Worm (Caenorhabditis elegans) whole organism, young adult: Measurements from ENCODE around the gene C24H11.5.

Experiments used
- B0336.3 ChIP-seq: fragments of 200-800 bp; sonication (Bioruptor generic); IDR thresholded peaks from 2 replicates; pipeline ENCODE4 v1.3.6; 2022; ENCODE audit warnings: missing genetic modification characterization, missing compliant biosample characterization
- F10E7.11 ChIP-seq: sonication (generic microtip); optimal IDR thresholded peaks from 2 replicates; lab custom pipeline; 2017; ENCODE audit warnings: mild to moderate bottlenecking, missing genetic modification characterization, moderate library complexity, missing compliant biosample characterization
- F37B4.10 ChIP-seq: fragments of 200-800 bp; sonication (Bioruptor generic); IDR thresholded peaks from 2 replicates; pipeline ENCODE4 v1.3.6; 2022; ENCODE audit warnings: missing genetic modification characterization, missing compliant biosample characterization
- F49E8.2 ChIP-seq: sonication (generic microtip); optimal IDR thresholded peaks from 3 replicates; lab custom pipeline; 2017; ENCODE audit warnings: missing genetic modification characterization, mild to moderate bottlenecking, missing compliant biosample characterization, antibody characterized with exemption, moderate library complexity; ENCODE audit not compliant: insufficient read depth
- F52B5.7 ChIP-seq: sonication (generic microtip); optimal IDR thresholded peaks from 2 replicates; lab custom pipeline; 2016; ENCODE audit warnings: mild to moderate bottlenecking, missing genetic modification characterization, missing compliant biosample characterization
- F57A8.1 ChIP-seq: fragments of 200-800 bp; sonication (Bioruptor generic); optimal IDR thresholded peaks from 2 replicates; lab custom pipeline; 2018; ENCODE audit warnings: mild to moderate bottlenecking, missing genetic modification characterization, moderate library complexity, missing compliant biosample characterization
- K12H6.12 ChIP-seq: fragments of 200-800 bp; sonication (Bioruptor generic); optimal IDR thresholded peaks from 2 replicates; lab custom pipeline; 2018; ENCODE audit warnings: mild to moderate bottlenecking, missing genetic modification characterization, missing compliant biosample characterization
- Y56A3A.18 ChIP-seq: fragments of 200-800 bp; sonication (Bioruptor generic); IDR thresholded peaks from 2 replicates; pipeline ENCODE4 v1.3.6; 2022; ENCODE audit warnings: missing genetic modification reagents, missing genetic modification characterization, missing compliant biosample characterization
- Y79H2A.3 ChIP-seq: fragments of 200-800 bp; sonication (Bioruptor generic); conservative IDR thresholded peaks from 2 replicates; pipeline ENCODE4 v1.3.6; 2022; ENCODE audit warnings: missing genetic modification reagents, missing genetic modification characterization, missing compliant biosample characterization
- ZK185.1 ChIP-seq: sonication (generic microtip); optimal IDR thresholded peaks from 2 replicates; lab custom pipeline; 2016; ENCODE audit warnings: mild to moderate bottlenecking, missing genetic modification characterization, missing compliant biosample characterization; ENCODE audit not compliant: poor library complexity, severe bottlenecking
- athp-1 ChIP-seq: sonication (generic microtip); optimal IDR thresholded peaks from 2 replicates; lab custom pipeline; 2017; ENCODE audit warnings: mild to moderate bottlenecking, missing genetic modification characterization, missing compliant biosample characterization
- bed-1 ChIP-seq: fragments of 200-800 bp; sonication (Bioruptor generic); IDR thresholded peaks from 2 replicates; pipeline ENCODE4 v1.3.6; 2022; ENCODE audit warnings: missing genetic modification reagents, missing genetic modification characterization, missing compliant biosample characterization
- ccch-3 ChIP-seq: fragments of 200-800 bp; sonication (Bioruptor generic); optimal IDR thresholded peaks from 2 replicates; lab custom pipeline; 2018; ENCODE audit warnings: mild to moderate bottlenecking, missing genetic modification characterization, missing compliant biosample characterization
- cebp-1 ChIP-seq, 2 experiments: fragments of 200-800 bp in 1 of 2; sonication (Bioruptor generic) in 1 of 2; sonication (generic microtip) in 1 of 2; IDR thresholded peaks in 1 of 2; optimal IDR thresholded peaks in 1 of 2; 2 replicates each; pipeline versions ENCODE4 v1.3.6 to Lab custom; 2017 to 2022; ENCODE audit warnings: missing compliant biosample characterization in 2 of 2, missing genetic modification characterization in 2 of 2, mild to moderate bottlenecking in 1 of 2, missing genetic modification reagents in 1 of 2, moderate library complexity in 1 of 2
- ceh-27 ChIP-seq: fragments of 200-800 bp; sonication (Bioruptor generic); optimal IDR thresholded peaks from 2 replicates; lab custom pipeline; 2018; ENCODE audit warnings: mild to moderate bottlenecking, missing genetic modification characterization, moderate library complexity, missing compliant biosample characterization
- die-1 ChIP-seq: sonication (generic microtip); optimal IDR thresholded peaks from 2 replicates; lab custom pipeline; 2016; ENCODE audit warnings: missing genotype, mild to moderate bottlenecking, missing genetic modification characterization, missing compliant biosample characterization
- dox-1 ChIP-seq: fragments of 200-800 bp; sonication (Bioruptor generic); IDR thresholded peaks from 2 replicates; pipeline ENCODE4 v1.3.6; 2022; ENCODE audit warnings: missing genetic modification reagents, missing genetic modification characterization, missing compliant biosample characterization
- him-1 ChIP-seq: sonication (generic microtip); optimal IDR thresholded peaks from 2 replicates; lab custom pipeline; 2016; ENCODE audit warnings: missing genotype, missing genetic modification reagents, missing genetic modification characterization, missing compliant biosample characterization
- hlh-12 ChIP-seq: sonication (generic microtip); optimal IDR thresholded peaks from 2 replicates; lab custom pipeline; 2016; ENCODE audit warnings: missing genetic modification characterization, missing compliant biosample characterization
- hmg-20 ChIP-seq: fragments of 200-800 bp; sonication (Bioruptor generic); IDR thresholded peaks from 2 replicates; pipeline ENCODE4 v1.3.6; 2022; ENCODE audit warnings: missing genetic modification reagents, missing genetic modification characterization, missing compliant biosample characterization
- hsf-1 ChIP-seq: fragments of 200-800 bp; sonication (Bioruptor generic); IDR thresholded peaks from 2 replicates; pipeline ENCODE4 v1.3.6; 2022; ENCODE audit warnings: missing genetic modification reagents, missing genetic modification characterization, missing compliant biosample characterization
- lin-35 ChIP-seq, 3 experiments: fragments of 150-350 bp in 2 of 3; sonication (generic microtip) in 1 of 3; optimal IDR thresholded peaks; 2 replicates each; lab custom pipeline; 2014 to 2018; ENCODE audit warnings: missing biosample characterization in 3 of 3, missing genetic modification characterization in 3 of 3, missing genetic modification reagents in 3 of 3
- lin-54 ChIP-seq: fragments of 200-800 bp; sonication (Bioruptor generic); optimal IDR thresholded peaks from 2 replicates; lab custom pipeline; 2018; ENCODE audit warnings: mild to moderate bottlenecking, missing genetic modification characterization, missing compliant biosample characterization
- madf-10 ChIP-seq: sonication (generic microtip); optimal IDR thresholded peaks from 2 replicates; lab custom pipeline; 2016; ENCODE audit warnings: mild to moderate bottlenecking, missing genetic modification characterization, missing compliant biosample characterization
- madf-6 ChIP-seq: fragments of 200-800 bp; sonication (Bioruptor generic); IDR thresholded peaks from 2 replicates; pipeline ENCODE4 v1.3.6; 2022; ENCODE audit warnings: missing genetic modification reagents, missing genetic modification characterization, missing compliant biosample characterization
- mcd-1 ChIP-seq: fragments of 200-800 bp; sonication (Bioruptor generic); IDR thresholded peaks from 2 replicates; pipeline ENCODE4 v1.3.6; 2022; ENCODE audit warnings: missing genetic modification reagents, missing genetic modification characterization, missing compliant biosample characterization
- mel-28 ChIP-seq: sonication (generic microtip); optimal IDR thresholded peaks from 2 replicates; lab custom pipeline; 2016; ENCODE audit warnings: borderline replicate concordance, mild to moderate bottlenecking, missing genetic modification characterization, missing compliant biosample characterization
- mes-4 ChIP-seq: sonication (generic microtip); optimal IDR thresholded peaks from 2 replicates; lab custom pipeline; 2016; ENCODE audit warnings: missing genotype, missing genetic modification characterization, missing compliant biosample characterization
- nfya-1 ChIP-seq: sonication (generic microtip); optimal IDR thresholded peaks from 2 replicates; lab custom pipeline; 2017; ENCODE audit warnings: antibody characterized with exemption, missing compliant biosample characterization, missing genetic modification characterization, borderline replicate concordance; ENCODE audit not compliant: insufficient read depth
- nhr-120 ChIP-seq: fragments of 200-800 bp; sonication (Bioruptor generic); IDR thresholded peaks from 2 replicates; pipeline ENCODE4 v1.3.6; 2022; ENCODE audit warnings: missing genetic modification characterization, missing compliant biosample characterization
- nhr-179 ChIP-seq: sonication (generic microtip); optimal IDR thresholded peaks from 2 replicates; lab custom pipeline; 2016; ENCODE audit warnings: mild to moderate bottlenecking, missing genetic modification characterization, missing compliant biosample characterization
- pbrm-1 ChIP-seq: fragments of 200-800 bp; sonication (Bioruptor generic); IDR thresholded peaks from 2 replicates; pipeline ENCODE4 v1.3.6; 2022; ENCODE audit warnings: missing genetic modification reagents, missing genetic modification characterization, missing compliant biosample characterization
- rcor-1 ChIP-seq: fragments of 200-800 bp; sonication (Bioruptor generic); IDR thresholded peaks from 2 replicates; pipeline ENCODE4 v1.3.6; 2022; ENCODE audit warnings: missing genetic modification reagents, missing genetic modification characterization, missing compliant biosample characterization
- unc-130 ChIP-seq: sonication (generic microtip); optimal IDR thresholded peaks from 2 replicates; lab custom pipeline; 2016; ENCODE audit warnings: missing genetic modification reagents, missing genetic modification characterization, missing compliant biosample characterization
- unc-62 ChIP-seq: fragments of 150-350 bp; optimal IDR thresholded peaks from 2 replicates; lab custom pipeline; 2014; ENCODE audit warnings: missing biosample characterization, missing genetic modification reagents, missing genetic modification characterization
- zfh-2 ChIP-seq: fragments of 200-800 bp; sonication (Bioruptor generic); conservative IDR thresholded peaks from 2 replicates; pipeline ENCODE4 v1.3.6; 2022; ENCODE audit warnings: missing genetic modification reagents, missing genetic modification characterization, missing compliant biosample characterization
- zim-3 ChIP-seq: sonication (generic microtip); optimal IDR thresholded peaks from 2 replicates; lab custom pipeline; 2017; ENCODE audit warnings: mild to moderate bottlenecking, missing genetic modification characterization, moderate library complexity, missing compliant biosample characterization
- ztf-22 ChIP-seq: fragments of 200-800 bp; sonication (Bioruptor generic); optimal IDR thresholded peaks from 2 replicates; lab custom pipeline; 2018; ENCODE audit warnings: mild to moderate bottlenecking, missing genetic modification characterization, moderate library complexity, missing compliant biosample characterization
- ztf-25 ChIP-seq: fragments of 200-800 bp; sonication (Bioruptor generic); IDR thresholded peaks from 2 replicates; pipeline ENCODE4 v1.3.6; 2022; ENCODE audit warnings: missing genetic modification reagents, missing genetic modification characterization, missing compliant biosample characterization
- ztf-28 ChIP-seq: fragments of 200-800 bp; sonication (Bioruptor generic); IDR thresholded peaks from 2 replicates; pipeline ENCODE4 v1.3.6; 2022; ENCODE audit warnings: missing genetic modification reagents, missing genetic modification characterization, missing compliant biosample characterization

C24H11.5 gene

DNA sequence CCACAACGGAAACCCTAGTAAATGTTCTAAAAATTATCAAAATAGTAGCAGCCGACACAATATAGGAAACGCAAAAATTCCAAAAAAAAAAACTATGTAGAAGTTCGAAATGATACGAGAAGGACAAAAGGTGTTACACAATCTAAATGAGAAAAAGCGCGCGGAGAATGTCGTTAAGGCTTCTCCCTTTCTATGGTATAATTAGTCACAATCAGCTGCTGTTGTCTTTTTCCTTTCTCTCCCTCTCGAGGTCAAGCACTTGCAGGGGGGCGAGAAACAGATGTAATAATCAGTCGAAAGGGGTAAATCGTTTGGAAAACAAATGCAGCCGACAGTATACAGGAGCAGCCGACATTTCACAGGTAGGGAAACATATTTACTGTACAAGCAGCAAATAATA is 48.5 kb upstream of the C24H11.5 start:
- TF ChIP-seq Y56A3A.18 (GFP tag; lab: Robert Waterston, UW) (no peak), Y79H2A.3 (GFP tag; lab: Robert Waterston, UW) (no peak), mes-4 (tag; lab: Kevin White, UChicago) (no peak), F57A8.1 (GFP tag; lab: Kevin White, UChicago) (no peak)

DNA sequence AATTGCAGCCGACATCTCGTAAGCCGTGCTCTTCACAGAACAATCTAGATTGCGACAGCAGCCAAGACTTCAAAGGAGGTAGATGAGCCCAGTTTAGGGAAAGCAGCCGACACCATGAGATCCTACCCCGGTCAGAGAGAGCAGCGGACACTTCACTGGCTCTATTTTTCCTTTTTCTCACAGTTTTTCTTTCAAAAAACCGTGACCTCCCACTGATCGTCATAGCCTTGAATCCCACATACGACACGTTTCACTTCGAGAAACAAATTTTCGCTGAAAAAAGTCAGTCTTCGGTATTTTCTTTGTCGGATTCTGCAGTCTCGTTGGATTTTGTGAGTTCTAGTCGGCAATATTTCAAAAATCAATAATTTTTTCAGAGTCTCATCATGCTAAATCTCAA is 48.0 kb upstream of the C24H11.5 start, which contains the start of gene Y41C4A.21:
Gene Y41C4A.21, plus strand, starts transcription at position 301 of the 400 bp plus-strand sequence.
- TF ChIP-seq unc-130 (GFP tag; lab: Kevin White, UChicago) (no peak), zfh-2 (GFP tag; lab: Robert Waterston, UW) (0 out of 2 replicates have a peak, but pooled peaks have one; percentile 19)
- TF ChIP-seq, all 124 proteins: peak for 1

DNA sequence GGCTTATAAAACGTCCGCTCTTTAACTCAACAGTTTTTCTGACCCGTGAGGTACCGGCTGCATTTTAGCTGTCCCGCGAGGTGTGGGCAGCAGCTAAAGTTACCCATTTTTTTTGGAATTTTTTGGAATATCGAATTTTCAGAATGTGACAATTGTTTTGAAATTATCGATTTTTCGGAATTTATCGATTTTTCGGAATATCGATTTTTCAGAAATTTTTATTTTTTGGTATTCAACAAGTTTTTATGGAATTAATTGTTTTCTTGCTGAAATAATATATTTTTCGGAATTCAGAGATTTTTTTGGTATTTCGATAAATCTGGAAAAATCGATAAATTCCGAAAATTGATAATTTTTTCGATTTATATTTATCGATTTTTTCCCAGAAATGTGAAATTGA is 47.1 kb upstream of the C24H11.5 start:
- TF ChIP-seq nhr-120 (no peak), rcor-1 (GFP tag; lab: Robert Waterston, UW) (no peak)
- TF ChIP-seq, all 124 proteins: peak for 0

DNA sequence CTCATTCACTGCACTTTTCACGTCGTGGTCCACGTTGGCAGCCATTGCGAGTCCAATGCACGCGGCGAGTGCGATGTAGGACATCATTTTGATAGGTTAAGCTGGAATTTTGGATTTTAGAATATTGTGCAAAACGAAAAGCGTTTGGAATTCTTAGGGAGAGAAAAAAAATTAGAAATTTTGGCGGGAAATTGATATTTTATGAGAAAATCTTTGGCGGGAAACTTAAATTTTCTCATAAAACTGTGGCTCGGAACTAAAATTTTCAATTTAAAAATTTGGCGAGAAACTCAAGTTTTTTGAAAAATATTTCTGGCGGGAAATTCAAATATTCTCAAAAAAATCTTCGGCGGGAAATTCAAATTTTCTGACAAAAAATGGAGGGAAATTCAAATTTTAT is 42.5 kb upstream of the C24H11.5 start, which contains the start of gene sup-1:
Gene sup-1, minus strand, starts transcription at position 101 of the 400 bp plus-strand sequence.
- TF ChIP-seq madf-6 (GFP tag; lab: Robert Waterston, UW): no peak
- no peak for TF ChIP-seq Y79H2A.3 (GFP tag; lab: Robert Waterston, UW)
- no peak for TF ChIP-seq lin-35 (GFP tag; optimal IDR thresholded peaks at IDR 0.05; lab: Kevin White, UChicago)
- no peak for TF ChIP-seq Y56A3A.18 (GFP tag; lab: Robert Waterston, UW)
- no peak for TF ChIP-seq hmg-20 (GFP tag; lab: Robert Waterston, UW)
- no peak for TF ChIP-seq bed-1
- no peak for TF ChIP-seq ztf-25 (GFP tag; lab: Robert Waterston, UW)
- no peak for TF ChIP-seq unc-62
- no peak for TF ChIP-seq F52B5.7 (tag; lab: Kevin White, UChicago)
- no peak for TF ChIP-seq ZK185.1 (tag; lab: Kevin White, UChicago)
- TF ChIP-seq him-1 (tag; lab: Kevin White, UChicago): no peak
- TF ChIP-seq K12H6.12 (tag; lab: Kevin White, UChicago): no peak
- TF ChIP-seq, all 124 proteins: peak for 0

DNA sequence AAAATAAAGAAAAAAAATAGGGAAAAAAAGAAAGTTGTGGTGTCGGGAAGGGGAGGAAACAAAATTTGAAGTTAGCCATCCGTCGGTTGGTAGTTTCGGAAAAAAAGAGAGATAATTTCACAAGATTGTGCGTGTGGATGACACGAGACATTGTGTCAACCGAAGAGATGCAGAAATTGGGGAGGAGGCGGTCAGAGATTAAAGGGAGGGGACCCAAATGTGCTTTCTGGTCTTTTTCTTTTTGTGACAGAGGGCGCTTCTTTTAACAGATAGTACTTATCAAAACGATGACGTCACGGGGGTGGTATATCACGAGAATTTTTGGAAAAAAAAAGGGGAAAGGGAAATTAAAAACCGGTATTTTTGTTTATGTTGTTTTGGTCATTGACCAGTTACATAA is 41.6 kb upstream of the C24H11.5 start:
- no peak for TF ChIP-seq F37B4.10
- no peak for TF ChIP-seq dox-1
- TF ChIP-seq lin-54 (GFP tag; lab: Kevin White, UChicago): no peak
- no peak for TF ChIP-seq zim-3 (tag; lab: Kevin White, UChicago)
- TF ChIP-seq ztf-28 (GFP tag; lab: Robert Waterston, UW): no peak
- peak; percentile 9; the same call in 1 of the 2 replicates for TF ChIP-seq mcd-1 (GFP tag; lab: Robert Waterston, UW)
- no peak for TF ChIP-seq nhr-179 (tag; lab: Kevin White, UChicago)
- TF ChIP-seq pbrm-1 (GFP tag; lab: Robert Waterston, UW): no peak
- no peak for TF ChIP-seq mel-28 (tag; lab: Kevin White, UChicago)
- TF ChIP-seq die-1: no peak
- no peak for TF ChIP-seq ccch-3 (GFP tag; lab: Kevin White, UChicago)
- no peak for TF ChIP-seq F57A8.1 (GFP tag; lab: Kevin White, UChicago)
- TF ChIP-seq cebp-1 (GFP tag; IDR thresholded peaks at IDR 0.05; lab: Robert Waterston, UW): no peak
- TF ChIP-seq cebp-1 (tag; optimal IDR thresholded peaks at IDR 0.05; lab: Kevin White, UChicago): peak; percentile 66
- TF ChIP-seq unc-62: no peak
- TF ChIP-seq ceh-27 (GFP tag; lab: Kevin White, UChicago): no peak
- no peak for TF ChIP-seq hsf-1 (GFP tag; lab: Robert Waterston, UW)
- TF ChIP-seq nhr-120: no peak
- peak in 1 of 3 experiments; percentile 53 for TF ChIP-seq lin-35 (GFP tag; optimal IDR thresholded peaks at IDR 0.05; lab: Kevin White, UChicago)
- no peak for TF ChIP-seq F49E8.2 (tag; lab: Kevin White, UChicago)
- no peak for TF ChIP-seq athp-1 (tag; lab: Kevin White, UChicago)
- TF ChIP-seq ztf-22 (GFP tag; lab: Kevin White, UChicago): no peak
- TF ChIP-seq hlh-12: no peak
- no peak for TF ChIP-seq Y79H2A.3 (GFP tag; lab: Robert Waterston, UW)
- TF ChIP-seq K12H6.12 (tag; lab: Kevin White, UChicago): peak; percentile 45
- TF ChIP-seq nfya-1 (tag; lab: Kevin White, UChicago): no peak
- TF ChIP-seq madf-10 (tag; lab: Kevin White, UChicago): no peak
- TF ChIP-seq F10E7.11 (tag; lab: Kevin White, UChicago): no peak
- TF ChIP-seq B0336.3 (GFP tag; lab: Robert Waterston, UW): no peak
